Worm (Caenorhabditis elegans): Measurements from ENCODE around the gene cyld-1.

The cyld-1 gene

DNA sequence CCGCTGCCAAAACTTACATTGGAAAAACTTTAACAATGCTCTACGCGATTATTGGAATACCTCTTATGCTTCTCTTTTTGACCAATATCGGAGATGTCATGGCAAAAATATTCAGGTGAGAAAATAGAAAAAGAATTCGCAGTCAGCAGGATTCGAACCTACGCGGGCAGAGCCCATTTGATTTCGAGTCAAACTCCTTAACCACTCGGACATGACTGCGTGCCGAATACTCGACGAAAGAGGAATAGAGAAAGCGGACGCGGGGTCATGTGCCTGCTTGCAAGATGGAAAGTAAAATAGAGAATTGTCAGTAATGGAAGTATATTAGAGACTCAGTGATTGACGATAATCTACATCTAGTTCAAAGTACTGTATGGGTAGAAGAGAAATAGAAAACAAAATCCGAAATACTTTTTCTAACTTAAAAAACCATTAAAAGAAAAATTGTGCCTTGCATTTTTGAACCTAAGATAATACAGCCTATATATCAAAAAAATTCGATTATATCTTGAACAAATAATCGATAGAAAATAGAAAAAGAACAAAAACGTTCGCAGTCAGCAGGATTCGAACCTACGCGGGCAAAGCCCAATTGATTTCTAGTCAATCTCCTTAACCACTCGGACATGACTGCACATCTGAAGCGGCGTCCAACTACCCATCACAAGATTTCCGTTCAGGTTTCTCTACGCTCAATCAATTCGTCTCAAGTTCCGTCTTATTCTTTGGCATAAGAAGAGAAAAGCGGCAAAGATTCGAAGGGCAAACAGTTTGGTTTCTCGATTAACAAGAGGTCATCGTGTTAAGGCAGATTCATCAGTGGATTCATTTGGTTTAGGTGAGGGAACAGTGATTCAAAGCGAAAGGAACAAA is 48.8 kb downstream of the cyld-1 start (continued):
- TF ChIP-seq unc-130 (GFP tag; optimal IDR thresholded peaks at IDR 0.05) (peak; percentile 51), xnd-1 (tag; optimal IDR thresholded peaks at IDR 0.05) (no peak), repo-1 (tag; optimal IDR thresholded peaks at IDR 0.05) (no peak), nfya-1 (tag; optimal IDR thresholded peaks at IDR 0.05; ENCODE audit: borderline replicate concordance, insufficient read depth) (no peak), akir-1 (GFP tag; optimal IDR thresholded peaks at IDR 0.05) (no peak), die-1 (tag; optimal IDR thresholded peaks at IDR 0.05) (peak; percentile 86), mes-4 (tag; optimal IDR thresholded peaks at IDR 0.05) (peak; percentile 15), tlf-1 (GFP tag; optimal IDR thresholded peaks at IDR 0.05) (peak; percentile 23), ceh-27 (GFP tag; optimal IDR thresholded peaks at IDR 0.05) (peak; percentile 59), D2030.7 (GFP tag; IDR thresholded peaks at IDR 0.05) (0 out of 2 replicates have a peak, but pooled peaks have one; percentile 27), F49E8.2 (tag; optimal IDR thresholded peaks at IDR 0.05; ENCODE audit: insufficient read depth) (no peak), Y56A3A.18 (GFP tag; IDR thresholded peaks at IDR 0.05) (peak; percentile 71; the same call in 1 of the 2 replicates), dox-1 (GFP tag; IDR thresholded peaks at IDR 0.05) (peak; percentile 72), snpc-3.4 (tag; optimal IDR thresholded peaks at IDR 0.05) (peak; percentile 54), snpc-1.1 (tag; optimal IDR thresholded peaks at IDR 0.05; ENCODE audit: insufficient read depth) (no peak), ceh-40 (GFP tag; IDR thresholded peaks at IDR 0.05) (peak; percentile 82; the same call in 1 of the 2 replicates), mcd-1 (GFP tag; IDR thresholded peaks at IDR 0.05) (peak; percentile 72), let-607 (tag; optimal IDR thresholded peaks at IDR 0.05) (peak in 1 of 2 experiments; percentile 4), nhr-80 (tag; optimal IDR thresholded peaks at IDR 0.05) (peak; percentile 25), snpc-4 (GFP tag; optimal IDR thresholded peaks at IDR 0.05) (no peak), snpc-4 (tag; optimal IDR thresholded peaks at IDR 0.05) (peak in 2 of 4 experiments; percentile 34 to 37), F57A8.1 (GFP tag; optimal IDR thresholded peaks at IDR 0.05) (no peak), Y53F4B.3 (GFP tag; IDR thresholded peaks at IDR 0.05) (0 out of 2 replicates have a peak, but pooled peaks have one; percentile 40), him-1 (tag; optimal IDR thresholded peaks at IDR 0.05) (peak; percentile 58), aptf-2 (GFP tag; conservative IDR thresholded peaks at IDR 0.05) (no peak), bed-2 (GFP tag; IDR thresholded peaks at IDR 0.05) (no peak), egl-18 (GFP tag; IDR thresholded peaks at IDR 0.05) (no peak), snpc-1.3 (tag; optimal IDR thresholded peaks at IDR 0.05; ENCODE audit: insufficient read depth) (peak; percentile 53), lin-26 (GFP tag; IDR thresholded peaks at IDR 0.05) (peak; percentile 93), B0019.2 (GFP tag; conservative IDR thresholded peaks at IDR 0.05) (no peak), ZK185.1 (tag; optimal IDR thresholded peaks at IDR 0.05; ENCODE audit: poor library complexity, severe bottlenecking) (peak; percentile 74), zfh-2 (GFP tag; conservative IDR thresholded peaks at IDR 0.05) (no peak), B0261.1 (tag; optimal IDR thresholded peaks at IDR 0.05) (peak; percentile 94), K12H6.12 (tag; optimal IDR thresholded peaks at IDR 0.05) (peak; percentile 40), ztf-18 (tag; optimal IDR thresholded peaks at IDR 0.05) (peak; percentile 60), Y67H2A.10 (GFP tag; conservative IDR thresholded peaks at IDR 0.05) (peak; percentile 49; the same call in 1 of the 2 replicates), egl-44 (GFP tag; IDR thresholded peaks at IDR 0.05) (peak; percentile 75; the same call in 1 of the 2 replicates), C17E4.6 (GFP tag; IDR thresholded peaks at IDR 0.05) (no peak), hrde-1 (tag; optimal IDR thresholded peaks at IDR 0.05; ENCODE audit: borderline replicate concordance) (peak; percentile 14), madf-6 (GFP tag; IDR thresholded peaks at IDR 0.05) (peak; percentile 62), rcor-1 (GFP tag; IDR thresholded peaks at IDR 0.05) (peak; percentile 81), madf-3 (GFP tag; IDR thresholded peaks at IDR 0.05) (peak; percentile 54; the same call in 1 of the 2 replicates), mxl-1 (tag; optimal IDR thresholded peaks at IDR 0.05) (peak; percentile 43), gei-17 (GFP tag; optimal IDR thresholded peaks at IDR 0.05) (no peak), attf-5 (GFP tag; optimal IDR thresholded peaks at IDR 0.05) (peak; percentile 28)
